Fruit fly (Drosophila melanogaster): ENCODE results near the gene Hml.
A peak's percentile ranks its signal among the peaks of the same experiment; 100 is the strongest.

Gene Hml

DNA sequence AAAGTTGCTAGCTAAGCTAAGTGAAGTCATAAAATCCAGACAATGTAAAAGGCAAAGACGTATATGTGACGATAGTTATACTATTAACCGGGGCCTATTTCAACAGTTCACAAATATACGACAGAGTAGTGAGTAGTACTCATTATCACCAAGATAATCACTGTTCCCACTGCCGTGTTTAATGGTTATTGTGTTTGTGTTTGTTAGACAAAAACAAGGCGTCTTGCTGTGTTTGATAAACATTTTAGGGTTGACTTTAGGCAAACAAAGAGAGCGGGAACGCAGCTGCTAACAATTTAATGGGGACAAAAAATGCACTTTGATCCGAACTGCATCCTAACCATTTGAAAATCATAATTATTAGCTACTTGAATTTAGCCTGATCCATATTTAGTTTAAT, 19.6 kb downstream of the Hml start (continued):
- no peak for TF ChIP-seq gfzf (GFP tag; optimal IDR thresholded peaks at IDR 0.05)
- peak; percentile 89 for TF ChIP-seq CG15601 (tag; optimal IDR thresholded peaks at IDR 0.05)
- no peak for TF ChIP-seq B-H1 (GFP tag; IDR thresholded peaks at IDR 0.05)
- TF ChIP-seq CG2129 (GFP tag; IDR thresholded peaks at IDR 0.05; ENCODE audit: partially characterized antibody): no peak
- no peak for TF ChIP-seq chinmo (GFP tag; IDR thresholded peaks at IDR 0.05; ENCODE audit: partially characterized antibody)
- TF ChIP-seq CG7987 (GFP tag; optimal IDR thresholded peaks at IDR 0.05): peak; percentile 91
- peak; percentile 66 for TF ChIP-seq CG1602 (GFP tag; optimal IDR thresholded peaks at IDR 0.05)
- TF ChIP-seq CG12659 (GFP tag; optimal IDR thresholded peaks at IDR 0.05): peak; percentile 39
- TF ChIP-seq CG6272 (GFP tag; IDR thresholded peaks at IDR 0.05): no peak
- no peak for TF ChIP-seq Myb (GFP tag; optimal IDR thresholded peaks at IDR 0.05)
- no peak for TF ChIP-seq sna (GFP tag; IDR thresholded peaks at IDR 0.05; ENCODE audit: partially characterized antibody)
- no peak; the same call in 1 of the 2 replicates for TF ChIP-seq HLH3B (GFP tag; IDR thresholded peaks at IDR 0.05)
- TF ChIP-seq ERR (GFP tag; optimal IDR thresholded peaks at IDR 0.05): no peak
- TF ChIP-seq CG12071 (GFP tag; optimal IDR thresholded peaks at IDR 0.05): peak; percentile 85
- TF ChIP-seq sc (optimal IDR thresholded peaks at IDR 0.05): no peak
- peak; percentile 82 for TF ChIP-seq sc (GFP tag; optimal IDR thresholded peaks at IDR 0.05)
- no peak for TF ChIP-seq Mrtf (GFP tag; IDR thresholded peaks at IDR 0.05)
- TF ChIP-seq ttk (GFP tag; IDR thresholded peaks at IDR 0.05): no peak
- TF ChIP-seq HHEX (GFP tag; optimal IDR thresholded peaks at IDR 0.05): peak; percentile 77
- no peak for TF ChIP-seq E2f1 (GFP tag; IDR thresholded peaks at IDR 0.05)
- TF ChIP-seq CG1647 (GFP tag; optimal IDR thresholded peaks at IDR 0.05): peak; percentile 20
- TF ChIP-seq Ssrp (tag; optimal IDR thresholded peaks at IDR 0.05): no peak
- TF ChIP-seq Gug (GFP tag; IDR thresholded peaks at IDR 0.05): no peak
- no peak for TF ChIP-seq Xbp1 (GFP tag; optimal IDR thresholded peaks at IDR 0.05)
- TF ChIP-seq hb (GFP tag; IDR thresholded peaks at IDR 0.05; ENCODE audit: partially characterized antibody): no peak
- peak; percentile 69 for TF ChIP-seq Mes4 (GFP tag; optimal IDR thresholded peaks at IDR 0.05)
- TF ChIP-seq Deaf1 (tag; optimal IDR thresholded peaks at IDR 0.05): peak; percentile 2
- peak; percentile 38; the same call in 1 of the 3 replicates for TF ChIP-seq otp (GFP tag; IDR thresholded peaks at IDR 0.05)
- TF ChIP-seq Fer1 (GFP tag; optimal IDR thresholded peaks at IDR 0.05): peak; percentile 33
- TF ChIP-seq CG17385 (GFP tag; optimal IDR thresholded peaks at IDR 0.05): peak; percentile 49
- peak; percentile 20; the same call in 1 of the 2 replicates for TF ChIP-seq stc (GFP tag; IDR thresholded peaks at IDR 0.05)
- 0 out of 3 replicates have a peak, but pooled peaks have one; percentile 38 for TF ChIP-seq z (GFP tag; IDR thresholded peaks at IDR 0.05)
- TF ChIP-seq CG4360 (GFP tag; IDR thresholded peaks at IDR 0.05): peak; percentile 45; the same call in 1 of the 2 replicates
- TF ChIP-seq croc (GFP tag; conservative IDR thresholded peaks at IDR 0.05): no peak
- peak; percentile 75 for TF ChIP-seq en (GFP tag; optimal IDR thresholded peaks at IDR 0.05)
- TF ChIP-seq Hmx (GFP tag; optimal IDR thresholded peaks at IDR 0.05): no peak
- TF ChIP-seq CG8089 (GFP tag; optimal IDR thresholded peaks at IDR 0.05): peak; percentile 76
- no peak for TF ChIP-seq slou (GFP tag; optimal IDR thresholded peaks at IDR 0.05)
- peak; percentile 95 for TF ChIP-seq sens (GFP tag)
- peak; percentile 87 for TF ChIP-seq CG8924 (tag; optimal IDR thresholded peaks at IDR 0.05)
- peak; percentile 35 for TF ChIP-seq az2 (GFP tag; optimal IDR thresholded peaks at IDR 0.05)
- TF ChIP-seq cad (GFP tag; optimal IDR thresholded peaks at IDR 0.05): no peak
- no peak for TF ChIP-seq CG7928 (GFP tag; optimal IDR thresholded peaks at IDR 0.05)
- TF ChIP-seq ham (GFP tag; IDR thresholded peaks at IDR 0.05): no peak
